Worm (Caenorhabditis elegans): ENCODE results near the gene rev-3.

- TF ChIP-seq him-1 (tag; optimal IDR thresholded peaks at IDR 0.05), result no peak
- TF ChIP-seq dao-5 (tag; optimal IDR thresholded peaks at IDR 0.05), result no peak
- TF ChIP-seq W03F9.2 (tag; optimal IDR thresholded peaks at IDR 0.05), result no peak
Measured at ce11 chrIII:5828065-5828464, 37.6 kb upstream of the rev-3 start.
